Worm (Caenorhabditis elegans) whole organism, L2 larva: ENCODE results near the gene ugt-2.

Source experiments
- C34F6.9 ChIP-seq: fragments of 150-350 bp; optimal IDR thresholded peaks from 2 replicates; lab custom pipeline; 2014; ENCODE audit warnings: missing biosample characterization, missing genetic modification characterization
- F13H6.1 ChIP-seq: sonication (generic microtip); optimal IDR thresholded peaks from 2 replicates; lab custom pipeline; 2016; ENCODE audit warnings: missing genetic modification characterization, missing compliant biosample characterization
- R02D3.7 ChIP-seq: fragments of 150-350 bp; optimal IDR thresholded peaks from 2 replicates; lab custom pipeline; 2014; ENCODE audit warnings: missing biosample characterization, missing genetic modification characterization
- Y55F3AM.14 ChIP-seq: fragments of 200-800 bp; sonication (Bioruptor generic); optimal IDR thresholded peaks from 2 replicates; lab custom pipeline; 2018; ENCODE audit warnings: mild to moderate bottlenecking, missing genetic modification characterization, missing compliant biosample characterization
- ama-1 ChIP-seq: fragments of 150-350 bp; optimal IDR thresholded peaks from 2 replicates; lab custom pipeline; 2018; ENCODE audit warnings: inconsistent platforms
- blmp-1 ChIP-seq: sonication (generic microtip); optimal IDR thresholded peaks from 2 replicates; lab custom pipeline; 2017; ENCODE audit warnings: missing genetic modification characterization, mild to moderate bottlenecking, missing compliant biosample characterization, antibody characterized with exemption, moderate library complexity; ENCODE audit not compliant: insufficient read depth
- crh-2 ChIP-seq: sonication (generic microtip); optimal IDR thresholded peaks from 2 replicates; lab custom pipeline; 2017; ENCODE audit warnings: missing biosample characterization, missing genetic modification characterization
- dmd-4 ChIP-seq: sonication (generic microtip); optimal IDR thresholded peaks from 2 replicates; lab custom pipeline; 2017; ENCODE audit warnings: missing biosample characterization, missing genetic modification characterization
- egl-27 ChIP-seq: sonication (generic microtip); optimal IDR thresholded peaks from 3 replicates; lab custom pipeline; 2017; ENCODE audit warnings: missing biosample characterization, missing genetic modification reagents, missing genetic modification characterization
- elt-1 ChIP-seq: fragments of 150-350 bp; optimal IDR thresholded peaks from 2 replicates; lab custom pipeline; 2014; ENCODE audit warnings: missing biosample characterization, missing genetic modification characterization
- elt-3 ChIP-seq: sonication (generic microtip); optimal IDR thresholded peaks from 2 replicates; lab custom pipeline; 2017; ENCODE audit warnings: missing biosample characterization, missing genetic modification characterization
- fos-1 ChIP-seq: fragments of 150-350 bp; optimal IDR thresholded peaks from 2 replicates; lab custom pipeline; 2014; ENCODE audit warnings: missing biosample characterization, missing genetic modification characterization
- gmeb-1 ChIP-seq: fragments of 150-350 bp; optimal IDR thresholded peaks from 2 replicates; lab custom pipeline; 2014; ENCODE audit warnings: missing biosample characterization, missing genetic modification characterization
- lin-13 ChIP-seq: fragments of 150-350 bp; optimal IDR thresholded peaks from 2 replicates; lab custom pipeline; 2014; ENCODE audit warnings: missing biosample characterization, missing genetic modification reagents, missing genetic modification characterization
- mab-5 ChIP-seq: fragments of 150-350 bp; optimal IDR thresholded peaks from 2 replicates; lab custom pipeline; 2014; ENCODE audit warnings: missing biosample characterization, missing genetic modification characterization
- mbf-1 ChIP-seq: sonication (generic microtip); optimal IDR thresholded peaks from 2 replicates; lab custom pipeline; 2017; ENCODE audit warnings: missing biosample characterization, missing genetic modification characterization
- mdl-1 ChIP-seq, 2 experiments: fragments of 150-350 bp in 1 of 2; sonication (generic microtip) in 1 of 2; optimal IDR thresholded peaks; 2 replicates each; lab custom pipeline; 2017; ENCODE audit warnings: missing biosample characterization in 2 of 2, missing genetic modification characterization in 2 of 2
- nhr-10 ChIP-seq: sonication (generic microtip); optimal IDR thresholded peaks from 2 replicates; lab custom pipeline; 2017; ENCODE audit warnings: missing biosample characterization, missing genetic modification characterization
- nhr-11 ChIP-seq: fragments of 150-350 bp; optimal IDR thresholded peaks from 2 replicates; lab custom pipeline; 2014; ENCODE audit warnings: missing biosample characterization, missing genetic modification characterization
- nhr-12 ChIP-seq: fragments of 150-350 bp; optimal IDR thresholded peaks from 2 replicates; lab custom pipeline; 2014; ENCODE audit warnings: missing biosample characterization, missing genetic modification characterization
- nhr-129 ChIP-seq: fragments of 150-350 bp; optimal IDR thresholded peaks from 2 replicates; lab custom pipeline; 2014; ENCODE audit warnings: missing biosample characterization, missing genetic modification characterization
- nhr-21 ChIP-seq: fragments of 150-350 bp; optimal IDR thresholded peaks from 2 replicates; lab custom pipeline; 2014; ENCODE audit warnings: missing biosample characterization, missing genetic modification characterization
- nhr-25 ChIP-seq: fragments of 150-350 bp; sonication (generic microtip); optimal IDR thresholded peaks from 3 replicates; lab custom pipeline; 2014; ENCODE audit warnings: missing biosample characterization, missing genetic modification characterization
- nhr-6 ChIP-seq: fragments of 150-350 bp; optimal IDR thresholded peaks from 2 replicates; lab custom pipeline; 2014; ENCODE audit warnings: missing biosample characterization, missing genetic modification characterization
- nhr-77 ChIP-seq: fragments of 150-350 bp; optimal IDR thresholded peaks from 2 replicates; lab custom pipeline; 2014; ENCODE audit warnings: missing biosample characterization, missing genetic modification characterization
- peb-1 ChIP-seq: fragments of 150-350 bp; optimal IDR thresholded peaks from 2 replicates; lab custom pipeline; 2014; ENCODE audit warnings: missing biosample characterization, missing genetic modification characterization
- sem-4 ChIP-seq: fragments of 150-350 bp; optimal IDR thresholded peaks from 2 replicates; lab custom pipeline; 2014; ENCODE audit warnings: missing biosample characterization, missing genetic modification reagents, missing genetic modification characterization
- skn-1 ChIP-seq: sonication (generic microtip); optimal IDR thresholded peaks from 2 replicates; lab custom pipeline; 2017; ENCODE audit warnings: missing biosample characterization, missing genetic modification characterization
- sma-3 ChIP-seq: sonication (generic microtip); optimal IDR thresholded peaks from 2 replicates; lab custom pipeline; 2016; ENCODE audit warnings: missing genetic modification reagents, missing genetic modification characterization, missing compliant biosample characterization
- sma-9 ChIP-seq, 2 experiments: fragments of 150-350 bp in 1 of 2; sonication (generic microtip) in 1 of 2; optimal IDR thresholded peaks; 2 replicates each; lab custom pipeline; 2014 to 2016; ENCODE audit warnings: missing genetic modification characterization in 2 of 2, mild to moderate bottlenecking in 1 of 2, missing biosample characterization in 1 of 2, missing compliant biosample characterization in 1 of 2, missing genetic modification reagents in 1 of 2, moderate library complexity in 1 of 2
- snpc-4 ChIP-seq: fragments of 150-350 bp; optimal IDR thresholded peaks from 2 replicates; lab custom pipeline; 2014; ENCODE audit warnings: missing biosample characterization, missing genetic modification characterization
- unc-39 ChIP-seq: fragments of 150-350 bp; optimal IDR thresholded peaks from 2 replicates; lab custom pipeline; 2014; ENCODE audit warnings: missing biosample characterization, missing genetic modification characterization
- unc-55 ChIP-seq: fragments of 150-350 bp; sonication (generic microtip); optimal IDR thresholded peaks from 3 replicates; lab custom pipeline; 2014; ENCODE audit warnings: missing biosample characterization, missing genetic modification reagents, missing genetic modification characterization
- unc-62 ChIP-seq: fragments of 150-350 bp; optimal IDR thresholded peaks from 2 replicates; lab custom pipeline; 2014; ENCODE audit warnings: missing biosample characterization, missing genetic modification reagents, missing genetic modification characterization
- zag-1 ChIP-seq: fragments of 150-350 bp; optimal IDR thresholded peaks from 2 replicates; lab custom pipeline; 2014; ENCODE audit warnings: missing biosample characterization, missing genetic modification characterization
- ztf-1 ChIP-seq: fragments of 200-800 bp; sonication (Bioruptor generic); conservative IDR thresholded peaks from 2 replicates; pipeline ENCODE4 v1.3.6; 2022; ENCODE audit warnings: missing genetic modification characterization, missing compliant biosample characterization
- ztf-11 ChIP-seq: sonication (generic microtip); optimal IDR thresholded peaks from 2 replicates; lab custom pipeline; 2017; ENCODE audit warnings: missing biosample characterization, missing genetic modification characterization
- ztf-4 ChIP-seq: fragments of 150-350 bp; optimal IDR thresholded peaks from 2 replicates; lab custom pipeline; 2014; ENCODE audit warnings: missing biosample characterization, missing genetic modification characterization

Gene ugt-2

ce11 chrV:10388318-10388717, 10.3 kb upstream of the ugt-2 start, which contains the start of gene AC3.5:
AC3.5 (plus strand) TSS chrV:10388527.
- TF ChIP-seq fos-1 (tag; lab: Kevin White, UChicago) (peak; percentile 8), zag-1 (tag; lab: Kevin White, UChicago) (no peak), mbf-1 (tag; lab: Kevin White, UChicago) (no peak), nhr-11 (tag; lab: Kevin White, UChicago) (no peak), ama-1 (no peak), nhr-6 (tag; lab: Kevin White, UChicago) (no peak), nhr-21 (peak; percentile 13), Y55F3AM.14 (GFP tag; lab: Kevin White, UChicago) (no peak)

- TF ChIP-seq Y55F3AM.14 (GFP tag; lab: Kevin White, UChicago) (peak; percentile 74), mdl-1 (tag; optimal IDR thresholded peaks at IDR 0.05; lab: Kevin White, UChicago) (no peak)
- TF ChIP-seq, all 48 proteins: peak for 1
These were observed 4.9 kb upstream of the ugt-2 start for ce11 chrV:10393708-10394107.

ce11 chrV:10395173-10395766, 3.3 kb upstream of the ugt-2 start, which contains the start of the genes col-151 and ugt-1:
col-151 (minus strand) TSS chrV:10395223.
ugt-1 (plus strand) TSS chrV:10395663.
- no peak for TF ChIP-seq egl-27 (tag; lab: Kevin White, UChicago)
- TF ChIP-seq fos-1 (tag; lab: Kevin White, UChicago), result peak; percentile 25
- TF ChIP-seq lin-13 (GFP tag; lab: Kevin White, UChicago), result no peak

- TF ChIP-seq dmd-4 (tag; lab: Kevin White, UChicago) (no peak), C34F6.9 (no peak), nhr-129 (peak; percentile 80), snpc-4 (tag; lab: Kevin White, UChicago) (no peak), R02D3.7 (tag; lab: Kevin White, UChicago) (no peak), nhr-10 (no peak), ztf-1 (no peak), lin-13 (GFP tag; lab: Kevin White, UChicago) (no peak), zag-1 (tag; lab: Kevin White, UChicago) (no peak), fos-1 (tag; lab: Kevin White, UChicago) (peak; percentile 93), unc-55 (GFP tag; lab: Kevin White, UChicago) (no peak), nhr-12 (tag; lab: Kevin White, UChicago) (no peak), blmp-1 (tag; lab: Kevin White, UChicago) (no peak), unc-62 (no peak), sma-3 (no peak), ama-1 (no peak), nhr-25 (no peak), skn-1 (tag; lab: Kevin White, UChicago) (no peak), sma-9 (GFP tag; optimal IDR thresholded peaks at IDR 0.05; lab: Kevin White, UChicago) (peak; percentile 76), sma-9 (tag; optimal IDR thresholded peaks at IDR 0.05; lab: Kevin White, UChicago) (no peak), unc-39 (tag; lab: Kevin White, UChicago) (no peak), ztf-11 (tag; lab: Kevin White, UChicago) (no peak), gmeb-1 (peak; percentile 24), crh-2 (peak; percentile 37), elt-1 (no peak), mbf-1 (tag; lab: Kevin White, UChicago) (no peak), F13H6.1 (tag; lab: Kevin White, UChicago) (no peak), sem-4 (tag; lab: Kevin White, UChicago) (no peak), peb-1 (tag; lab: Kevin White, UChicago) (no peak), ztf-4 (tag; lab: Kevin White, UChicago) (no peak), mab-5 (tag; lab: Kevin White, UChicago) (no peak), elt-3 (tag; lab: Kevin White, UChicago) (no peak), nhr-77 (tag; lab: Kevin White, UChicago) (no peak), nhr-6 (tag; lab: Kevin White, UChicago) (no peak)
These were observed 689 bp downstream of the ugt-2 start for ce11 chrV:10399290-10399689.
